Fruit fly (Drosophila melanogaster) whole organism, prepupa: Measurements from ENCODE around the gene CG15202.

Source experiments
- Blimp-1 ChIP-seq: fragments of 200-800 bp; sonication (Bioruptor generic); optimal IDR thresholded peaks from 3 replicates; lab custom pipeline; 2017; ENCODE audit warnings: missing biosample characterization, missing genetic modification characterization, mild to moderate bottlenecking, moderate library complexity, missing genetic modification reagents
- CG10631 ChIP-seq: fragments of 200-800 bp; sonication (Bioruptor generic); optimal IDR thresholded peaks from 2 replicates; lab custom pipeline; 2016; ENCODE audit warnings: missing biosample characterization, missing genetic modification characterization
- CG10669 ChIP-seq: fragments of 200-800 bp; sonication (Bioruptor generic); optimal IDR thresholded peaks from 3 replicates; lab custom pipeline; 2018; ENCODE audit warnings: missing biosample characterization, mild to moderate bottlenecking, missing genetic modification characterization, moderate library complexity
- CG11294 ChIP-seq: fragments of 200-800 bp; sonication (Bioruptor generic); IDR thresholded peaks from 2 replicates; pipeline ENCODE4 v1.3.6; 2022; ENCODE audit warnings: missing biosample characterization, missing genetic modification characterization
- CG11902 ChIP-seq: fragments of 200-800 bp; sonication (Bioruptor generic); optimal IDR thresholded peaks from 3 replicates; lab custom pipeline; 2016; ENCODE audit warnings: missing biosample characterization, missing genetic modification characterization
- CG15336 ChIP-seq: fragments of 200-800 bp; sonication (Bioruptor generic); IDR thresholded peaks from 2 replicates; pipeline ENCODE4 v1.3.6; 2022; ENCODE audit warnings: missing biosample characterization, missing genetic modification characterization
- CG1621 ChIP-seq: fragments of 200-800 bp; sonication (Bioruptor generic); optimal IDR thresholded peaks from 3 replicates; lab custom pipeline; 2018; ENCODE audit warnings: missing biosample characterization, mild to moderate bottlenecking, missing genetic modification characterization
- CG16779 ChIP-seq: fragments of 200-800 bp; sonication (Bioruptor generic); optimal IDR thresholded peaks from 3 replicates; lab custom pipeline; 2017; ENCODE audit warnings: missing biosample characterization, mild to moderate bottlenecking, missing genetic modification characterization
- CG3032 ChIP-seq: fragments of 200-800 bp; optimal IDR thresholded peaks from 2 replicates; lab custom pipeline; 2019; ENCODE audit warnings: missing biosample characterization, mild to moderate bottlenecking, missing genetic modification characterization, moderate library complexity
- CG31627 ChIP-seq: fragments of 200-800 bp; sonication (Bioruptor generic); optimal IDR thresholded peaks from 3 replicates; lab custom pipeline; 2016; ENCODE audit warnings: missing biosample characterization, missing genetic modification characterization
- CG32006 ChIP-seq: fragments of 200-800 bp; sonication (Bioruptor generic); optimal IDR thresholded peaks from 3 replicates; lab custom pipeline; 2017; ENCODE audit warnings: missing biosample characterization, mild to moderate bottlenecking, missing genetic modification characterization
- CG34406 ChIP-seq: fragments of 200-800 bp; sonication (Bioruptor generic); optimal IDR thresholded peaks from 3 replicates; lab custom pipeline; 2016; ENCODE audit warnings: missing biosample characterization, missing genetic modification characterization
- CG3919 ChIP-seq: fragments of 200-800 bp; sonication (Bioruptor generic); optimal IDR thresholded peaks from 3 replicates; lab custom pipeline; 2016; ENCODE audit warnings: missing biosample characterization, missing genetic modification characterization
- CG6163 ChIP-seq: fragments of 200-800 bp; sonication (Bioruptor generic); IDR thresholded peaks from 3 replicates; pipeline ENCODE4 v1.3.6; 2022; ENCODE audit warnings: missing biosample characterization, missing genetic modification characterization
- CG6276 ChIP-seq: fragments of 200-800 bp; sonication (Bioruptor generic); optimal IDR thresholded peaks from 2 replicates; lab custom pipeline; 2017; ENCODE audit warnings: missing biosample characterization, mild to moderate bottlenecking, missing genetic modification characterization
- CG6792 ChIP-seq: fragments of 200-800 bp; sonication (Bioruptor generic); optimal IDR thresholded peaks from 3 replicates; lab custom pipeline; 2016; ENCODE audit warnings: missing biosample characterization, missing genetic modification characterization
- CG6808 ChIP-seq: fragments of 200-800 bp; sonication (Bioruptor generic); optimal IDR thresholded peaks from 3 replicates; lab custom pipeline; 2017; ENCODE audit warnings: missing biosample characterization, missing genetic modification characterization, mild to moderate bottlenecking, moderate library complexity, missing genetic modification reagents
- CG6854 ChIP-seq: fragments of 200-800 bp; sonication (Bioruptor generic); optimal IDR thresholded peaks from 2 replicates; lab custom pipeline; 2017; ENCODE audit warnings: missing biosample characterization, mild to moderate bottlenecking, missing genetic modification characterization
- CG7368 ChIP-seq: fragments of 200-800 bp; sonication (Bioruptor generic); optimal IDR thresholded peaks from 3 replicates; lab custom pipeline; 2016; ENCODE audit warnings: missing biosample characterization, missing genetic modification characterization
- CG8119 ChIP-seq: fragments of 200-800 bp; sonication (Bioruptor generic); IDR thresholded peaks from 3 replicates; pipeline ENCODE4 v1.3.6; 2022; ENCODE audit warnings: missing biosample characterization, missing genetic modification characterization
- CG8319 ChIP-seq: fragments of 200-800 bp; sonication (Bioruptor generic); optimal IDR thresholded peaks from 3 replicates; lab custom pipeline; 2016; ENCODE audit warnings: missing biosample characterization, missing genetic modification characterization
- CG8632 ChIP-seq: fragments of 200-800 bp; sonication (Bioruptor generic); optimal IDR thresholded peaks from 3 replicates; lab custom pipeline; 2016; ENCODE audit warnings: missing biosample characterization, missing genetic modification characterization
- CG9139 ChIP-seq: fragments of 200-800 bp; sonication (Bioruptor generic); optimal IDR thresholded peaks from 3 replicates; lab custom pipeline; 2017; ENCODE audit warnings: missing biosample characterization, mild to moderate bottlenecking, missing genetic modification characterization
- Eip78C ChIP-seq: fragments of 200-800 bp; sonication (Bioruptor generic); peaks from one replicate; lab custom pipeline; 2016; ENCODE audit warnings: missing biosample characterization, missing genetic modification characterization
- Eip93F ChIP-seq: fragments of 200-800 bp; sonication (Bioruptor generic); optimal IDR thresholded peaks from 2 replicates; lab custom pipeline; 2016; ENCODE audit warnings: missing biosample characterization, mild to moderate bottlenecking, missing genetic modification characterization
- Ets21C ChIP-seq: fragments of 200-800 bp; sonication (Bioruptor generic); optimal IDR thresholded peaks from 3 replicates; lab custom pipeline; 2016; ENCODE audit warnings: missing biosample characterization, missing genetic modification characterization
- Ets96B ChIP-seq: fragments of 200-800 bp; optimal IDR thresholded peaks from 2 replicates; lab custom pipeline; 2019; ENCODE audit warnings: missing biosample characterization, mild to moderate bottlenecking, missing genetic modification characterization, moderate library complexity
- Gug ChIP-seq: fragments of 200-800 bp; sonication (Bioruptor generic); IDR thresholded peaks from 2 replicates; pipeline ENCODE4 v1.3.6; 2022; ENCODE audit warnings: missing biosample characterization, missing genetic modification characterization
- Hr38 ChIP-seq: sonication (Bioruptor generic); optimal IDR thresholded peaks from 2 replicates; lab custom pipeline; 2016; ENCODE audit warnings: missing biosample characterization, missing genetic modification characterization
- Hr39 ChIP-seq: fragments of 200-800 bp; sonication (Bioruptor generic); optimal IDR thresholded peaks from 2 replicates; lab custom pipeline; 2016; ENCODE audit warnings: missing biosample characterization, missing genetic modification characterization
- Lpt ChIP-seq: fragments of 200-800 bp; sonication (Bioruptor generic); optimal IDR thresholded peaks from 3 replicates; lab custom pipeline; 2016; ENCODE audit warnings: missing biosample characterization, missing genetic modification characterization
- Met ChIP-seq: fragments of 200-800 bp; sonication (Bioruptor generic); optimal IDR thresholded peaks from 3 replicates; lab custom pipeline; 2016; ENCODE audit warnings: missing biosample characterization, missing genetic modification characterization
- OdsH ChIP-seq: fragments of 200-800 bp; sonication (Bioruptor generic); optimal IDR thresholded peaks from 3 replicates; lab custom pipeline; 2016; ENCODE audit warnings: missing biosample characterization, missing genetic modification characterization
- Smox ChIP-seq: fragments of 200-800 bp; sonication (Bioruptor generic); optimal IDR thresholded peaks from 3 replicates; lab custom pipeline; 2016; ENCODE audit warnings: missing biosample characterization, missing genetic modification characterization
- Sox102F ChIP-seq: fragments of 200-800 bp; sonication (Bioruptor generic); optimal IDR thresholded peaks from 2 replicates; lab custom pipeline; 2016; ENCODE audit warnings: missing biosample characterization, mild to moderate bottlenecking, missing genetic modification characterization
- Sox14 ChIP-seq: fragments of 200-800 bp; sonication (Bioruptor generic); optimal IDR thresholded peaks from 3 replicates; lab custom pipeline; 2016; ENCODE audit warnings: missing biosample characterization, missing genetic modification characterization
- Sox15 ChIP-seq: fragments of 200-800 bp; sonication (Bioruptor generic); optimal IDR thresholded peaks from 3 replicates; lab custom pipeline; 2016; ENCODE audit warnings: missing biosample characterization, missing genetic modification characterization
- achi ChIP-seq: fragments of 200-800 bp; sonication (Bioruptor generic); optimal IDR thresholded peaks from 3 replicates; lab custom pipeline; 2016; ENCODE audit warnings: missing biosample characterization, missing genetic modification characterization
- acj6 ChIP-seq: fragments of 200-800 bp; sonication (Bioruptor generic); optimal IDR thresholded peaks from 3 replicates; lab custom pipeline; 2016; ENCODE audit warnings: missing biosample characterization, missing genetic modification characterization
- cyc ChIP-seq: fragments of 200-800 bp; sonication (Bioruptor generic); optimal IDR thresholded peaks from 3 replicates; lab custom pipeline; 2016; ENCODE audit warnings: missing biosample characterization, missing genetic modification characterization
- dac ChIP-seq: fragments of 200-800 bp; sonication (Bioruptor generic); optimal IDR thresholded peaks from 2 replicates; lab custom pipeline; 2017; ENCODE audit warnings: missing biosample characterization, mild to moderate bottlenecking, missing genetic modification characterization
- dsx ChIP-seq: fragments of 200-800 bp; optimal IDR thresholded peaks from 3 replicates; lab custom pipeline; 2019; ENCODE audit warnings: missing biosample characterization, mild to moderate bottlenecking, missing genetic modification characterization, moderate library complexity; ENCODE audit not compliant: poor library complexity, severe bottlenecking
- eg ChIP-seq: fragments of 200-800 bp; sonication (Bioruptor generic); IDR thresholded peaks from 3 replicates; pipeline ENCODE4 v1.3.6; 2022; ENCODE audit warnings: missing biosample characterization, missing genetic modification characterization
- esn ChIP-seq: fragments of 200-800 bp; sonication (Bioruptor generic); optimal IDR thresholded peaks from 2 replicates; lab custom pipeline; 2016; ENCODE audit warnings: missing biosample characterization, mild to moderate bottlenecking, missing genetic modification characterization, moderate library complexity
- fd59A ChIP-seq: fragments of 200-800 bp; sonication (Bioruptor generic); optimal IDR thresholded peaks from 2 replicates; lab custom pipeline; 2017; ENCODE audit warnings: missing biosample characterization, mild to moderate bottlenecking, missing genetic modification characterization, missing genetic modification reagents
- fkh ChIP-seq: fragments of 200-800 bp; sonication (Bioruptor generic); optimal IDR thresholded peaks from 3 replicates; lab custom pipeline; 2017; ENCODE audit warnings: missing biosample characterization, mild to moderate bottlenecking, missing genetic modification characterization, moderate library complexity
- lz ChIP-seq: fragments of 200-800 bp; sonication (Bioruptor generic); optimal IDR thresholded peaks from 3 replicates; lab custom pipeline; 2016; ENCODE audit warnings: missing biosample characterization, missing genetic modification characterization
- net ChIP-seq: fragments of 200-800 bp; sonication (Bioruptor generic); optimal IDR thresholded peaks from 3 replicates; lab custom pipeline; 2016; ENCODE audit warnings: missing biosample characterization, missing genetic modification characterization
- salr ChIP-seq, 2 experiments: fragments of 200-800 bp; sonication (Bioruptor generic); optimal IDR thresholded peaks; 3 replicates each; lab custom pipeline; 2016 to 2018; ENCODE audit warnings: missing biosample characterization in 2 of 2, missing genetic modification characterization in 2 of 2, mild to moderate bottlenecking in 1 of 2
- spab ChIP-seq: fragments of 200-800 bp; sonication (Bioruptor generic); optimal IDR thresholded peaks from 2 replicates; lab custom pipeline; 2017; ENCODE audit warnings: missing biosample characterization, mild to moderate bottlenecking, missing genetic modification characterization, missing genetic modification reagents
- svp ChIP-seq: fragments of 200-800 bp; sonication (Bioruptor generic); peaks from one replicate; lab custom pipeline; 2016; ENCODE audit warnings: missing biosample characterization, missing genetic modification characterization
- topi ChIP-seq: fragments of 200-800 bp; sonication (Bioruptor generic); optimal IDR thresholded peaks from 3 replicates; lab custom pipeline; 2016; ENCODE audit warnings: missing biosample characterization, missing genetic modification characterization
- vri ChIP-seq: fragments of 200-800 bp; sonication (Bioruptor generic); optimal IDR thresholded peaks from 3 replicates; lab custom pipeline; 2016; ENCODE audit warnings: missing biosample characterization, mild to moderate bottlenecking, missing genetic modification characterization

Gene CG15202

DNA sequence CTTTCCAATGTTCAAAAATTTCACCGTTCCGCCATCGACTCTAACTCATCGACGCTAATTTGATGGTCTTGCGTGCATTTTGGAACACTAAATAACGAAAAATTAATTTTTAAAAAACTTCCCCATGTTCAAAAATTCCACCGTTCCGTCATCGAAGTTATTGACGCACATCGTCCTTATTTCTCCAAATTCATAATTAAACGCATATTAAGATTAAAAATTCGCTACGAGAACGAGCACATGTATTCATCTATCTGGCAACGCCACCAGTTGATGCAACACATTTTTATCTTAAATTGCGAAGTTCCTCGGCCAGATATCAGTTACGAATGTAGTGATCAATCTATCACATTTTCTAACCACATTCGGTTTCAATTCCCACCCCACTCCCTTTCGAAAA lies 6.9 kb downstream of the CG15202 start, which contains the start of gene Lint-1:
Lint-1 (plus strand) TSS at position 123 of the 400 bp plus-strand sequence.
- TF ChIP-seq OdsH = peak; percentile 43
- no peak for TF ChIP-seq net (GFP tag; lab: Kevin White, UChicago)
- TF ChIP-seq CG6854 (GFP tag; lab: Kevin White, UChicago) = no peak
- no peak for TF ChIP-seq CG10669 (GFP tag; lab: Kevin White, UChicago)
- peak; percentile 48 for TF ChIP-seq CG31627 (GFP tag; lab: Kevin White, UChicago)
- TF ChIP-seq CG9139 (GFP tag; lab: Kevin White, UChicago) = no peak
- TF ChIP-seq lz (GFP tag; lab: Kevin White, UChicago) = peak; percentile 54
- peak; percentile 3 for TF ChIP-seq achi (GFP tag; lab: Kevin White, UChicago)
- no peak for TF ChIP-seq CG34406 (GFP tag; lab: Kevin White, UChicago)
- TF ChIP-seq CG32006 = no peak
- peak; percentile 34 for TF ChIP-seq Met (GFP tag; lab: Kevin White, UChicago)
- peak; percentile 40 for TF ChIP-seq topi
- no peak for TF ChIP-seq CG6163
- TF ChIP-seq Sox15 (GFP tag; lab: Kevin White, UChicago) = no peak
- TF ChIP-seq Ets96B (tag; lab: Kevin White, UChicago) = no peak
- no peak for TF ChIP-seq CG3032
- TF ChIP-seq CG3919 (GFP tag; lab: Kevin White, UChicago) = peak; percentile 5
- TF ChIP-seq CG6276 (GFP tag; lab: Kevin White, UChicago) = no peak
- no peak for TF ChIP-seq CG11902
- TF ChIP-seq dac (GFP tag; lab: Kevin White, UChicago) = no peak
- TF ChIP-seq CG8319 (GFP tag; lab: Kevin White, UChicago) = no peak
- peak; percentile 35 for TF ChIP-seq Smox (GFP tag; lab: Kevin White, UChicago)
- no peak for TF ChIP-seq salr (GFP tag; optimal IDR thresholded peaks at IDR 0.05; lab: Kevin White, UChicago)
- TF ChIP-seq eg (GFP tag; lab: Robert Waterston, UW) = 0 out of 3 replicates have a peak, but pooled peaks have one; percentile 24
- peak; percentile 18 for TF ChIP-seq Ets21C (GFP tag; lab: Kevin White, UChicago)
- TF ChIP-seq esn (GFP tag; lab: Kevin White, UChicago) = peak; percentile 16
- no peak for TF ChIP-seq Hr38 (GFP tag; lab: Kevin White, UChicago)
- TF ChIP-seq CG6808 (GFP tag; lab: Kevin White, UChicago) = no peak
- TF ChIP-seq fkh (GFP tag; lab: Kevin White, UChicago) = no peak
- TF ChIP-seq CG7368 (GFP tag; lab: Kevin White, UChicago) = no peak
- peak; percentile 52 for TF ChIP-seq Hr39 (GFP tag; lab: Kevin White, UChicago)
- TF ChIP-seq vri = peak; percentile 54
- no peak for TF ChIP-seq spab (GFP tag; lab: Kevin White, UChicago)
- no peak for TF ChIP-seq CG11294 (GFP tag; lab: Robert Waterston, UW)
- no peak for TF ChIP-seq Blimp-1
- peak; percentile 69 for TF ChIP-seq svp (GFP tag; lab: Kevin White, UChicago)
- TF ChIP-seq CG8119 (GFP tag; lab: Robert Waterston, UW) = no peak
- no peak for TF ChIP-seq fd59A (GFP tag; lab: Kevin White, UChicago)
- TF ChIP-seq acj6 (GFP tag; lab: Kevin White, UChicago) = peak; percentile 23
- peak; percentile 5 for TF ChIP-seq CG8632 (GFP tag; lab: Kevin White, UChicago)
- no peak for TF ChIP-seq Lpt (GFP tag; lab: Kevin White, UChicago)
- no peak for TF ChIP-seq Sox14 (GFP tag; lab: Kevin White, UChicago)
- peak; percentile 5 for TF ChIP-seq CG10631 (GFP tag; lab: Kevin White, UChicago)
- no peak for TF ChIP-seq dsx (GFP tag; lab: Kevin White, UChicago)
- no peak for TF ChIP-seq CG1621 (tag; lab: Kevin White, UChicago)
- no peak for TF ChIP-seq CG15336
- no peak for TF ChIP-seq Gug (GFP tag; lab: Robert Waterston, UW)
- TF ChIP-seq Eip78C = peak; percentile 60
- TF ChIP-seq Sox102F (GFP tag; lab: Kevin White, UChicago) = peak; percentile 13
- no peak for TF ChIP-seq CG6792 (GFP tag; lab: Kevin White, UChicago)
- no peak for TF ChIP-seq Eip93F
- TF ChIP-seq CG16779 (tag; lab: Kevin White, UChicago) = no peak
- TF ChIP-seq cyc (GFP tag; lab: Kevin White, UChicago) = peak; percentile 27
